Fruit fly (Drosophila melanogaster) whole organism, wandering third instar larva: Measurements from ENCODE around the gene CG14864.
A peak's percentile ranks its signal among the peaks of the same experiment; 100 is the strongest.

Experiments used
- Abd-B ChIP-seq: fragments of >200 bp; optimal IDR thresholded peaks from 2 replicates; lab custom pipeline; 2017; ENCODE audit warnings: missing biosample characterization, missing genetic modification characterization
- CG32264 ChIP-seq: fragments of 200-800 bp; sonication (Bioruptor generic); optimal IDR thresholded peaks from 2 replicates; lab custom pipeline; 2016; ENCODE audit warnings: missing biosample characterization, missing genetic modification characterization
- CG9705 ChIP-seq: fragments of 200-800 bp; sonication (Bioruptor generic); optimal IDR thresholded peaks from 2 replicates; lab custom pipeline; 2018; ENCODE audit warnings: missing biosample characterization, mild to moderate bottlenecking, missing genetic modification characterization
- CrebA ChIP-seq: fragments of 200-800 bp; sonication (Bioruptor generic); optimal IDR thresholded peaks from 2 replicates; lab custom pipeline; 2016; ENCODE audit warnings: missing biosample characterization, mild to moderate bottlenecking, missing genetic modification characterization, borderline replicate concordance
- GATAd ChIP-seq: sonication (Bioruptor generic); optimal IDR thresholded peaks from 2 replicates; lab custom pipeline; 2016; ENCODE audit warnings: missing biosample characterization, missing genetic modification characterization
- HLH106 ChIP-seq: fragments of 200-800 bp; optimal IDR thresholded peaks from 3 replicates; lab custom pipeline; 2019; ENCODE audit warnings: missing biosample characterization, mild to moderate bottlenecking, missing genetic modification characterization, moderate library complexity
- Hnf4 ChIP-seq: fragments of 200-800 bp; sonication (Bioruptor generic); optimal IDR thresholded peaks from 2 replicates; lab custom pipeline; 2016; ENCODE audit warnings: missing biosample characterization, mild to moderate bottlenecking, missing genetic modification characterization
- Hr78 ChIP-seq: fragments of >200 bp; optimal IDR thresholded peaks from 2 replicates; lab custom pipeline; 2017; ENCODE audit warnings: missing biosample characterization, missing genetic modification characterization
- Jra ChIP-seq: sonication (Bioruptor generic); optimal IDR thresholded peaks from 2 replicates; lab custom pipeline; 2016; ENCODE audit warnings: missing biosample characterization, missing genetic modification characterization
- Mio ChIP-seq: sonication (Bioruptor generic); optimal IDR thresholded peaks from 2 replicates; lab custom pipeline; 2016; ENCODE audit warnings: missing biosample characterization, missing genetic modification characterization
- Myc ChIP-seq: fragments of >200 bp; optimal IDR thresholded peaks from 2 replicates; lab custom pipeline; 2017
- N ChIP-seq: fragments of >200 bp; optimal IDR thresholded peaks from 2 replicates; lab custom pipeline; 2018; ENCODE audit warnings: missing biosample characterization, missing external identifiers, missing genetic modification characterization
- OdsH ChIP-seq: fragments of 200-800 bp; sonication (Bioruptor generic); optimal IDR thresholded peaks from 2 replicates; lab custom pipeline; 2016; ENCODE audit warnings: missing biosample characterization, mild to moderate bottlenecking, missing genetic modification characterization
- Rel ChIP-seq, 2 experiments: fragments of 200-800 bp; sonication (Bioruptor generic) in 1 of 2; optimal IDR thresholded peaks; 2 replicates in 1 of 2; 3 replicates in 1 of 2; lab custom pipeline; 2016 to 2019; ENCODE audit warnings: mild to moderate bottlenecking in 2 of 2, missing biosample characterization in 2 of 2, missing genetic modification characterization in 2 of 2, moderate library complexity in 1 of 2
- Sp1 ChIP-seq: fragments of 200-800 bp; sonication (Bioruptor generic); optimal IDR thresholded peaks from 3 replicates; lab custom pipeline; 2019; ENCODE audit warnings: missing biosample characterization, mild to moderate bottlenecking, missing genetic modification characterization, moderate library complexity
- Vsx2 ChIP-seq: fragments of 200-300, 225-300 bp; sonication (Bioruptor generic); optimal IDR thresholded peaks from 2 replicates; lab custom pipeline; 2018; ENCODE audit warnings: missing biosample characterization, missing genetic modification characterization; ENCODE audit not compliant: partially characterized antibody
- dmrt93B ChIP-seq: fragments of 200-800 bp; sonication (Bioruptor generic); optimal IDR thresholded peaks from 2 replicates; lab custom pipeline; 2018; ENCODE audit warnings: missing biosample characterization, mild to moderate bottlenecking, missing genetic modification characterization
- dsf ChIP-seq: sonication (Bioruptor generic); optimal IDR thresholded peaks from 2 replicates; lab custom pipeline; 2016; ENCODE audit warnings: missing biosample characterization, missing genetic modification characterization, borderline replicate concordance
- ey ChIP-seq: fragments of 200-800 bp; sonication (Bioruptor generic); optimal IDR thresholded peaks from 2 replicates; lab custom pipeline; 2016; ENCODE audit warnings: missing biosample characterization, missing genetic modification characterization
- foxo ChIP-seq, 2 experiments: fragments of 200-800 bp; sonication (Bioruptor generic); optimal IDR thresholded peaks; 2 replicates in 1 of 2; 3 replicates in 1 of 2; lab custom pipeline; 2016 to 2017; ENCODE audit warnings: missing biosample characterization in 2 of 2, missing genetic modification characterization in 2 of 2
- h ChIP-seq: fragments of 200-800 bp; sonication (Bioruptor generic); optimal IDR thresholded peaks from 3 replicates; lab custom pipeline; 2016; ENCODE audit warnings: missing biosample characterization, mild to moderate bottlenecking, missing genetic modification characterization
- jim ChIP-seq: fragments of 175-275, 200-325 bp; sonication (Bioruptor generic); optimal IDR thresholded peaks from 2 replicates; lab custom pipeline; 2016; ENCODE audit warnings: missing biosample characterization, mild to moderate bottlenecking, missing genetic modification characterization
- lola ChIP-seq: fragments of >200 bp; optimal IDR thresholded peaks from 2 replicates; lab custom pipeline; 2017; ENCODE audit warnings: missing biosample characterization, missing genetic modification characterization
- psq ChIP-seq: fragments of 200-800 bp; sonication (Bioruptor generic); optimal IDR thresholded peaks from 3 replicates; lab custom pipeline; 2017; ENCODE audit warnings: missing biosample characterization, mild to moderate bottlenecking, missing genetic modification characterization, moderate library complexity
- rgr ChIP-seq: fragments of 200-800 bp; sonication (Bioruptor generic); optimal IDR thresholded peaks from 3 replicates; lab custom pipeline; 2016; ENCODE audit warnings: missing biosample characterization, mild to moderate bottlenecking, missing genetic modification characterization
- sage ChIP-seq: fragments of 200-800 bp; sonication (Bioruptor generic); optimal IDR thresholded peaks from 2 replicates; lab custom pipeline; 2016; ENCODE audit warnings: missing biosample characterization, mild to moderate bottlenecking, missing genetic modification characterization
- sv ChIP-seq: fragments of 200-800 bp; sonication (Bioruptor generic); optimal IDR thresholded peaks from 3 replicates; lab custom pipeline; 2016; ENCODE audit warnings: missing biosample characterization, missing genetic modification characterization
- tai ChIP-seq: sonication (Bioruptor generic); optimal IDR thresholded peaks from 2 replicates; lab custom pipeline; 2016; ENCODE audit warnings: missing biosample characterization, missing genetic modification characterization

The CG14864 gene

DNA sequence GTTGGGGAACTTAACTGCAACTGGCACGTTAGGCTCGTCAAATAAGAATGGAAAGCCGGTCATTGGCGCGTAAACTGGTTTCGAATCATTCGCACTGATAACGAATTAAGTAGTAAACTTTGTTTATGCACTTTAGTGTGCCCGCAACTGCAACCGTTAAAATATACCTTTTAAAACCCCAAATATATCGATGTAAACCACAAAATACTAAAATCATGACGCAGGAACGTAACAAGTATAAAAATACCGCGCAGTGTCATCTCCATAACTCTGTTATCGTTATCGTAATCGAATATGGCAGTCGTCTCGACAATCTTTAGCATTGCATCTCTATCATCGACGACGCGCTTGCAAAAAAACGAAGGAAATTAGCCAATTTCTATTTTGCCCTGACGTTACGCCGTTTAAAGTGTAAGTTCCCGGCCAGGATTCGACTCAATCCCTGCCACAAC is 43.0 kb downstream of the CG14864 start, which contains the start of the genes CG31344 and Caf1-55:
Gene CG31344, minus strand, starts transcription at position 51 of the 452 bp plus-strand sequence.
Gene Caf1-55, plus strand, starts transcription at position 298 of the 452 bp plus-strand sequence.
- TF ChIP-seq jim (GFP tag; lab: Kevin White, UChicago) (no peak), Rel (GFP tag; optimal IDR thresholded peaks at IDR 0.05; lab: Kevin White, UChicago) (no peak), Rel (tag; optimal IDR thresholded peaks at IDR 0.05; lab: Kevin White, UChicago) (peak; percentile 70), CrebA (GFP tag; lab: Kevin White, UChicago) (no peak), Vsx2 (no peak), Abd-B (no peak), Jra (GFP tag; lab: Kevin White, UChicago) (peak; percentile 50), Myc (lab: Kevin White, UChicago) (no peak), N (GFP tag; lab: Kevin White, UChicago) (no peak), sv (GFP tag; lab: Kevin White, UChicago) (no peak), ey (GFP tag; lab: Kevin White, UChicago) (peak; percentile 10), HLH106 (tag; lab: Kevin White, UChicago) (no peak), dsf (GFP tag; lab: Kevin White, UChicago) (peak; percentile 19), Hnf4 (GFP tag; lab: Kevin White, UChicago) (no peak), h (GFP tag; lab: Kevin White, UChicago) (no peak)

DNA sequence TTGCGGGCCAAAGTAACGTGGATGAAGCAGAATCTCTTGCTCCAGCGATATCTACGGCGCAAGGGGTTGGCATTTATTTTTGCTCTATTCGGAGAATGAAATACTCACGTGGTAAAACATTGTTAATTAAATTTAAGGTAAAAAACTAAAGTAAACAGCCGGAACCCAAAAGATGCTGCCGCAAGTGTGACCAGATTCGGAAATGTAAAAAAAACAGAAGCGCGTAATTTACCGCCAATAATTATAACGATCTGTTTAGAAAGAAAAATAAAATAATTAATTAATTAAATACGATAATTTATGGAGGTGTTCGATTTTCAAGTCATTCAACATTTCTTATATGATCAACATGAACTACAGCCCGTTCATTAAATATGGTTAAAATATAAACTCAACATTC is 45.4 kb downstream of the CG14864 start, which contains the start of gene Polr2G:
Gene Polr2G, minus strand, starts transcription at position 208 of the 400 bp plus-strand sequence.
- no peak for TF ChIP-seq lola (GFP tag; lab: Kevin White, UChicago)
- TF ChIP-seq Hnf4 (GFP tag; lab: Kevin White, UChicago) = no peak
- TF ChIP-seq GATAd (GFP tag; lab: Kevin White, UChicago) = no peak
- no peak for TF ChIP-seq Jra (GFP tag; lab: Kevin White, UChicago)
- TF ChIP-seq, all 38 proteins: peak for 0

DNA sequence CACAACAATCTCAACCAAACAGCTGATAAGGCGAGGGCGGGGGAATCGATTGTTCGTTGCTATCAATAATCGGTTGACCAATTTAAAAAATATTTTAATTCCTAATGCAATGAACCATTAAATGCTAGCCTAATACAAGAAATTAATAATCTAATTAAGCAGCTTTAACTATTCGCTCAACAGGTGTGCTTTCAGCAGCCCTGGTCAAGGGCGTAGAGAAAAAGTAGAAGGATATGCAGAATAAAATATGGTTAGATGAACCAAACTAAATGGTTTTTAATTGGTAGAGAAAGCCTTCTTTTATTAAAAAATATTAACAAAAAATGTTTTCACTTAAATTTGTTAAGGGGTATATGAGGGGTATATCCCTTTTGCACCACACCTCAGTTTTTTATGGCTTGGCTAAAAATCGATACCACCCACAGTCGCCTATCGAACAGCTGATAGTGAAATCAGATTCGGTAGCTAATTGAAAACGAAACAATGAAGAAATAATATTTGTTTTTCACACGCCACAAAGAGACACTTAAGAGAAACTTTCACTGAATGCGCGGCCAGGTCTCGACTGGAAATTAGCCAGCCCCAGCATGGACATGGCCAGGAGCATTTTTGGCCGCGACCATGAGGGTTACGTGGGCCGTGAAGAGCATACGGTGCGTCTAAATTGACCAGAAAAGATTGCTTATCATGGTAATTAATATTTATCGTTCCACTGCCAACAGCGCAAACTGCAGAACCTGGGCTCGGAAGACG is 49.3 kb downstream of the CG14864 start, which contains the start of the genes SIDL and CG12241:
Gene SIDL, minus strand, starts transcription at position 51 of the 753 bp plus-strand sequence.
Gene CG12241, plus strand, starts transcription at position 433 of the 753 bp plus-strand sequence.
- TF ChIP-seq dmrt93B (GFP tag; lab: Kevin White, UChicago) (no peak), Sp1 (GFP tag; lab: Kevin White, UChicago) (peak; percentile 75), foxo (GFP tag; optimal IDR thresholded peaks at IDR 0.05; lab: Kevin White, UChicago) (peak; percentile 28 to 94), tai (no peak), Hr78 (GFP tag; lab: Kevin White, UChicago) (no peak), sv (GFP tag; lab: Kevin White, UChicago) (peak; percentile 63), CG32264 (GFP tag; lab: Kevin White, UChicago) (peak; percentile 83), GATAd (GFP tag; lab: Kevin White, UChicago) (peak; percentile 9), ey (GFP tag; lab: Kevin White, UChicago) (peak; percentile 77), psq (GFP tag; lab: Kevin White, UChicago) (peak; percentile 67), rgr (GFP tag; lab: Kevin White, UChicago) (peak; percentile 71), N (GFP tag; lab: Kevin White, UChicago) (no peak), CG9705 (GFP tag; lab: Kevin White, UChicago) (peak; percentile 72), Abd-B (no peak), Rel (GFP tag; optimal IDR thresholded peaks at IDR 0.05; lab: Kevin White, UChicago) (no peak), Rel (tag; optimal IDR thresholded peaks at IDR 0.05; lab: Kevin White, UChicago) (peak; percentile 74), HLH106 (tag; lab: Kevin White, UChicago) (peak; percentile 94), sage (GFP tag; lab: Kevin White, UChicago) (no peak), OdsH (GFP tag; lab: Kevin White, UChicago) (peak; percentile 62), Mio (peak; percentile 41), h (GFP tag; lab: Kevin White, UChicago) (peak; percentile 95)
